Fruit fly (Drosophila melanogaster): Measurements from ENCODE around the gene CG6153.

- no peak for TF ChIP-seq Hr96 (GFP tag; optimal IDR thresholded peaks at IDR 0.05)
- no peak for TF ChIP-seq CG14711 (tag; optimal IDR thresholded peaks at IDR 0.05)
- no peak for TF ChIP-seq Mnt (GFP tag; optimal IDR thresholded peaks at IDR 0.05)
- no peak for TF ChIP-seq kay (GFP tag; ENCODE audit: borderline replicate concordance)
- no peak for TF ChIP-seq tj (GFP tag; optimal IDR thresholded peaks at IDR 0.05)
- no peak for TF ChIP-seq CG7101 (tag; optimal IDR thresholded peaks at IDR 0.05)
- TF ChIP-seq bab1 (GFP tag; optimal IDR thresholded peaks at IDR 0.05): no peak
- no peak for TF ChIP-seq CG7045 (GFP tag; optimal IDR thresholded peaks at IDR 0.05)
- TF ChIP-seq Crg-1 (GFP tag; optimal IDR thresholded peaks at IDR 0.05): no peak
- TF ChIP-seq ovo (GFP tag; optimal IDR thresholded peaks at IDR 0.05): no peak
- TF ChIP-seq CG33017 (tag; optimal IDR thresholded peaks at IDR 0.05): no peak
- no peak for TF ChIP-seq CG5204 (GFP tag; optimal IDR thresholded peaks at IDR 0.05)
- no peak for TF ChIP-seq cic (GFP tag; optimal IDR thresholded peaks at IDR 0.05)
- TF ChIP-seq CG11617 (GFP tag; optimal IDR thresholded peaks at IDR 0.05): no peak
These were observed 35.5 kb upstream of the CG6153 start for dm6 chr2L:12657337-12657736.

Measured in whole organism, adult.